Fruit fly (Drosophila melanogaster) Kc167 (cell line): Measurements from ENCODE around the gene CG15056.

Experiments used
- Myc ChIP-seq: fragments of >200 bp; optimal IDR thresholded peaks from 2 replicates; lab custom pipeline; 2017; ENCODE audit warnings: missing external identifiers
- Sin3A ChIP-seq: fragments of >200 bp; optimal IDR thresholded peaks from 2 replicates; lab custom pipeline; 2018; ENCODE audit warnings: missing external identifiers
- h ChIP-seq: fragments of >200 bp; optimal IDR thresholded peaks from 3 replicates; lab custom pipeline; 2018; ENCODE audit warnings: missing external identifiers
- insv ChIP-seq: fragments of >200 bp; optimal IDR thresholded peaks from 3 replicates; lab custom pipeline; 2018; ENCODE audit warnings: missing external identifiers
- psq ChIP-seq: fragments of >200 bp; optimal IDR thresholded peaks from 2 replicates; lab custom pipeline; 2017; ENCODE audit warnings: missing external identifiers
- ttk ChIP-seq: sonication (Bioruptor generic); optimal IDR thresholded peaks from 2 replicates; lab custom pipeline; 2017; ENCODE audit warnings: missing external identifiers

Gene CG15056

dm6 chrX:18415115-18415514 lies at the start of gene CG15056:
Gene CG15056 (plus strand): TSS chrX:18415415.
- TF ChIP-seq Myc (lab: Kevin White, UChicago) (no peak), psq (lab: Kevin White, UChicago) (no peak), ttk (lab: Kevin White, UChicago) (no peak), insv (lab: Kevin White, UChicago) (no peak), h (no peak), Sin3A (lab: Kevin White, UChicago) (no peak)

- TF ChIP-seq h = no peak
- no peak for TF ChIP-seq insv (lab: Kevin White, UChicago)
- no peak for TF ChIP-seq psq (lab: Kevin White, UChicago)
- no peak for TF ChIP-seq Sin3A (lab: Kevin White, UChicago)
- no peak for TF ChIP-seq Myc (lab: Kevin White, UChicago)
- TF ChIP-seq ttk (lab: Kevin White, UChicago) = no peak
Measured at dm6 chrX:18366033-18366850, 49.0 kb upstream of the CG15056 start, which contains the start of gene CrebB. Gene CrebB (plus strand): TSS chrX:18366357.

dm6 chrX:18366851-18367649 lies 48.2 kb upstream of the CG15056 start:
- TF ChIP-seq ttk (lab: Kevin White, UChicago) = no peak
- no peak for TF ChIP-seq Sin3A (lab: Kevin White, UChicago)
- no peak for TF ChIP-seq Myc (lab: Kevin White, UChicago)
- no peak for TF ChIP-seq h

- TF ChIP-seq insv (lab: Kevin White, UChicago) (no peak), psq (lab: Kevin White, UChicago) (no peak), h (no peak), ttk (lab: Kevin White, UChicago) (no peak), Myc (lab: Kevin White, UChicago) (no peak), Sin3A (lab: Kevin White, UChicago) (no peak)
Measured at dm6 chrX:18367806-18368643, 47.2 kb upstream of the CG15056 start.

dm6 chrX:18368644-18368998 lies 46.6 kb upstream of the CG15056 start:
- TF ChIP-seq ttk (lab: Kevin White, UChicago) (no peak), psq (lab: Kevin White, UChicago) (no peak), Myc (lab: Kevin White, UChicago) (no peak), h (no peak), insv (lab: Kevin White, UChicago) (no peak), Sin3A (lab: Kevin White, UChicago) (no peak)

- TF ChIP-seq insv (lab: Kevin White, UChicago) (no peak), h (no peak), Myc (lab: Kevin White, UChicago) (no peak), ttk (lab: Kevin White, UChicago) (no peak), psq (lab: Kevin White, UChicago) (no peak), Sin3A (lab: Kevin White, UChicago) (no peak)
Measured at dm6 chrX:18369767-18370166, 45.4 kb upstream of the CG15056 start.

- TF ChIP-seq Sin3A (lab: Kevin White, UChicago) (no peak), psq (lab: Kevin White, UChicago) (no peak), h (no peak), insv (lab: Kevin White, UChicago) (no peak), Myc (lab: Kevin White, UChicago) (no peak), ttk (lab: Kevin White, UChicago) (no peak)
Measured at dm6 chrX:18370775-18371735, 44.2 kb upstream of the CG15056 start.

- TF ChIP-seq h (no peak), psq (lab: Kevin White, UChicago) (no peak)
Measured at dm6 chrX:18374421-18374935, 40.7 kb upstream of the CG15056 start.

- TF ChIP-seq h (no peak), ttk (lab: Kevin White, UChicago) (no peak), Sin3A (lab: Kevin White, UChicago) (no peak), Myc (lab: Kevin White, UChicago) (no peak), psq (lab: Kevin White, UChicago) (no peak), insv (lab: Kevin White, UChicago) (no peak)
Measured at dm6 chrX:18379791-18380190, 35.4 kb upstream of the CG15056 start, which contains the start of the genes por and CG6179. Gene por (minus strand): TSS chrX:18379854. Gene CG6179 (plus strand): TSS chrX:18380082.

dm6 chrX:18385056-18385455 lies 30.2 kb upstream of the CG15056 start, which contains the start of gene betaCOP:
Gene betaCOP (minus strand): TSS chrX:18385242.
- TF ChIP-seq psq (lab: Kevin White, UChicago) (no peak), h (no peak), insv (lab: Kevin White, UChicago) (no peak), Myc (lab: Kevin White, UChicago) (no peak), ttk (lab: Kevin White, UChicago) (no peak), Sin3A (lab: Kevin White, UChicago) (no peak)
